Fruit fly (Drosophila melanogaster) whole organism, embryonic: ENCODE data around the gene CG6180.
A peak's percentile ranks its signal among the peaks of the same experiment; 100 is the strongest.

ENCODE experiments used
- Bteb2 ChIP-seq: fragments of 200-800 bp; sonication (Bioruptor generic); optimal IDR thresholded peaks from 2 replicates; lab custom pipeline; 2016; ENCODE audit warnings: missing biosample characterization, missing genetic modification characterization
- CG11247 ChIP-seq: fragments of 200-800 bp; sonication (Bioruptor generic); IDR thresholded peaks from 2 replicates; pipeline ENCODE4 v1.3.6; 2022; ENCODE audit warnings: missing biosample characterization, missing genetic modification characterization
- CG12219 ChIP-seq: fragments of 200-800 bp; sonication (Bioruptor generic); optimal IDR thresholded peaks from 3 replicates; lab custom pipeline; 2018; ENCODE audit warnings: missing biosample characterization, mild to moderate bottlenecking, missing genetic modification characterization
- CG12659 ChIP-seq: fragments of 200-800 bp; sonication (Bioruptor generic); optimal IDR thresholded peaks from 3 replicates; lab custom pipeline; 2017; ENCODE audit warnings: mild to moderate bottlenecking, missing biosample characterization, missing genetic modification reagents, missing genetic modification characterization
- CG12769 ChIP-seq: fragments of 200-800 bp; sonication (Bioruptor generic); optimal IDR thresholded peaks from 2 replicates; lab custom pipeline; 2019; ENCODE audit warnings: missing biosample characterization, mild to moderate bottlenecking, missing genetic modification characterization, moderate library complexity
- CG14441 ChIP-seq: fragments of 200-800 bp; sonication (Bioruptor generic); IDR thresholded peaks from 2 replicates; pipeline ENCODE4 v1.3.6; 2022; ENCODE audit warnings: missing biosample characterization, missing genetic modification characterization
- CG14710 ChIP-seq: fragments of 200-800 bp; sonication (Bioruptor generic); optimal IDR thresholded peaks from 3 replicates; lab custom pipeline; 2019; ENCODE audit warnings: missing biosample characterization, mild to moderate bottlenecking, missing genetic modification characterization, moderate library complexity
- CG16815 ChIP-seq: fragments of 200-800 bp; sonication (Bioruptor generic); optimal IDR thresholded peaks from 3 replicates; lab custom pipeline; 2017; ENCODE audit warnings: missing biosample characterization, mild to moderate bottlenecking, missing genetic modification characterization
- CG18011 ChIP-seq: fragments of 200-800 bp; sonication (Bioruptor generic); optimal IDR thresholded peaks from 2 replicates; lab custom pipeline; 2017; ENCODE audit warnings: missing biosample characterization, missing genetic modification characterization, mild to moderate bottlenecking, moderate library complexity, missing genotype
- CG2202 ChIP-seq: fragments of 200-800 bp; sonication (Bioruptor generic); optimal IDR thresholded peaks from 2 replicates; lab custom pipeline; 2018; ENCODE audit warnings: missing biosample characterization, mild to moderate bottlenecking, missing genetic modification characterization
- CG32767 ChIP-seq: fragments of 200-800 bp; sonication (Bioruptor generic); IDR thresholded peaks from 2 replicates; pipeline ENCODE4 v1.3.6; 2022; ENCODE audit warnings: missing biosample characterization, missing genetic modification characterization
- CG3281 ChIP-seq: fragments of 200-800 bp; sonication (Bioruptor generic); optimal IDR thresholded peaks from 3 replicates; lab custom pipeline; 2017; ENCODE audit warnings: missing biosample characterization, mild to moderate bottlenecking, missing genetic modification characterization
- CG3726 ChIP-seq: fragments of 200-800 bp; sonication (Bioruptor generic); IDR thresholded peaks from 3 replicates; pipeline ENCODE4, ENCODE4 v1.3.6; 2022; ENCODE audit warnings: missing biosample characterization, missing genetic modification characterization
- CG7928 ChIP-seq: fragments of 200-800 bp; sonication (Bioruptor generic); optimal IDR thresholded peaks from 2 replicates; lab custom pipeline; 2017; ENCODE audit warnings: missing biosample characterization, mild to moderate bottlenecking, missing genetic modification characterization
- CG7987 ChIP-seq: fragments of 200-800 bp; sonication (Bioruptor generic); optimal IDR thresholded peaks from 2 replicates; lab custom pipeline; 2018; ENCODE audit warnings: missing biosample characterization, mild to moderate bottlenecking, missing genetic modification characterization, moderate library complexity
- CG8089 ChIP-seq: fragments of 200-800 bp; sonication (Bioruptor generic); optimal IDR thresholded peaks from 3 replicates; lab custom pipeline; 2016; ENCODE audit warnings: missing biosample characterization, missing genetic modification characterization
- CG8388 ChIP-seq: fragments of 200-800 bp; sonication (Bioruptor generic); optimal IDR thresholded peaks from 2 replicates; lab custom pipeline; 2019; ENCODE audit warnings: missing biosample characterization, mild to moderate bottlenecking, missing genetic modification characterization, moderate library complexity
- CTCF ChIP-seq: fragments of 200-800 bp; sonication (Bioruptor generic); optimal IDR thresholded peaks from 2 replicates; lab custom pipeline; 2017; ENCODE audit warnings: missing biosample characterization, mild to moderate bottlenecking, missing genetic modification characterization, moderate library complexity
- Dip2 ChIP-seq: fragments of 200-800 bp; sonication (Bioruptor generic); IDR thresholded peaks from 2 replicates; pipeline ENCODE4 v1.3.6; 2022; ENCODE audit warnings: missing biosample characterization, missing genetic modification characterization
- Dip3 ChIP-seq: fragments of 200-800 bp; sonication (Bioruptor generic); optimal IDR thresholded peaks from 3 replicates; lab custom pipeline; 2016; ENCODE audit warnings: missing biosample characterization, missing genetic modification characterization
- Eip74EF ChIP-seq, 2 experiments: fragments of 200-800 bp in 1 of 2; fragments of >200 bp in 1 of 2; sonication (Bioruptor generic) in 1 of 2; optimal IDR thresholded peaks; 2 replicates each; lab custom pipeline; 2017 to 2019; ENCODE audit warnings: missing biosample characterization in 2 of 2, missing genetic modification characterization in 2 of 2, mild to moderate bottlenecking in 1 of 2, moderate library complexity in 1 of 2
- Ets97D ChIP-seq: fragments of 200-800 bp; sonication (Bioruptor generic); optimal IDR thresholded peaks from 3 replicates; lab custom pipeline; 2016; ENCODE audit warnings: missing biosample characterization, missing genetic modification characterization
- GATAe ChIP-seq: fragments of 200-800 bp; sonication (Bioruptor generic); conservative IDR thresholded peaks from 2 replicates; pipeline ENCODE4 v1.3.6; 2022; ENCODE audit warnings: missing biosample characterization, missing genetic modification characterization
- Gsc ChIP-seq: fragments of 200-800 bp; sonication (Bioruptor generic); IDR thresholded peaks from 2 replicates; pipeline ENCODE4 v1.3.6; 2022; ENCODE audit warnings: missing biosample characterization, missing genetic modification characterization
- Hr39 ChIP-seq: fragments of >200 bp; optimal IDR thresholded peaks from 2 replicates; lab custom pipeline; 2017
- MBD-R2 ChIP-seq: fragments of 200-800 bp; sonication (Bioruptor generic); IDR thresholded peaks from 2 replicates; pipeline ENCODE4 v1.3.6; 2022; ENCODE audit warnings: missing biosample characterization, missing genetic modification characterization
- Myb ChIP-seq: fragments of 200-800 bp; sonication (Bioruptor generic); optimal IDR thresholded peaks from 2 replicates; lab custom pipeline; 2016; ENCODE audit warnings: missing biosample characterization, missing genetic modification characterization
- NFAT ChIP-seq: fragments of 200-800 bp; sonication (Bioruptor generic); IDR thresholded peaks from 2 replicates; pipeline ENCODE4 v1.3.6; 2022; ENCODE audit warnings: missing biosample characterization, missing genetic modification characterization
- Neu2 ChIP-seq: fragments of 200-800 bp; sonication (Bioruptor generic); optimal IDR thresholded peaks from 3 replicates; lab custom pipeline; 2016; ENCODE audit warnings: missing biosample characterization, missing genetic modification characterization, borderline replicate concordance
- Nf-YB ChIP-seq: fragments of 200-800 bp; sonication (Bioruptor generic); optimal IDR thresholded peaks from 3 replicates; lab custom pipeline; 2019; ENCODE audit warnings: missing biosample characterization, mild to moderate bottlenecking, missing genetic modification characterization, moderate library complexity
- Sox102F ChIP-seq: fragments of 200-800 bp; sonication (Bioruptor generic); optimal IDR thresholded peaks from 2 replicates; lab custom pipeline; 2018; ENCODE audit warnings: missing biosample characterization, mild to moderate bottlenecking, missing genetic modification characterization, moderate library complexity
- Ssrp ChIP-seq: fragments of 200-800 bp; sonication (Bioruptor generic); optimal IDR thresholded peaks from 2 replicates; lab custom pipeline; 2018; ENCODE audit warnings: missing biosample characterization, mild to moderate bottlenecking, missing genetic modification characterization, moderate library complexity
- TFAM ChIP-seq: fragments of 200-800 bp; sonication (Bioruptor generic); optimal IDR thresholded peaks from 2 replicates; lab custom pipeline; 2017; ENCODE audit warnings: missing biosample characterization, missing genetic modification characterization, inconsistent platforms
- YL-1 ChIP-seq: fragments of 200-800 bp; sonication (Bioruptor generic); optimal IDR thresholded peaks from 3 replicates; lab custom pipeline; 2017; ENCODE audit warnings: missing biosample characterization, mild to moderate bottlenecking, missing genetic modification characterization
- caup ChIP-seq: fragments of 200-800 bp; sonication (Bioruptor generic); optimal IDR thresholded peaks from 3 replicates; lab custom pipeline; 2017; ENCODE audit warnings: missing biosample characterization, mild to moderate bottlenecking, missing genetic modification characterization, moderate library complexity; ENCODE audit not compliant: severe bottlenecking
- crol ChIP-seq: fragments of 200-800 bp; sonication (Bioruptor generic); IDR thresholded peaks from 2 replicates; pipeline ENCODE4 v1.3.6; 2022; ENCODE audit warnings: missing biosample characterization, missing genetic modification characterization
- dysf ChIP-seq: fragments of 200-800 bp; sonication (Bioruptor generic); IDR thresholded peaks from 3 replicates; pipeline ENCODE4 v1.3.6; 2022; ENCODE audit warnings: missing biosample characterization, missing genetic modification characterization
- ftz-f1 ChIP-seq: fragments of 200-800 bp; sonication (Bioruptor generic); optimal IDR thresholded peaks from 2 replicates; lab custom pipeline; 2016; ENCODE audit warnings: missing biosample characterization, missing genetic modification characterization
- hbn ChIP-seq: fragments of 200-800 bp; sonication (Bioruptor generic); IDR thresholded peaks from 2 replicates; pipeline ENCODE4 v1.3.6; 2022; ENCODE audit warnings: missing biosample characterization, missing genetic modification characterization; ENCODE audit not compliant: partially characterized antibody
- pzg ChIP-seq: fragments of 200-800 bp; sonication (Bioruptor generic); optimal IDR thresholded peaks from 3 replicates; lab custom pipeline; 2018; ENCODE audit warnings: missing biosample characterization, mild to moderate bottlenecking, missing genetic modification characterization, moderate library complexity
- rib ChIP-seq: fragments of 200-800 bp; sonication (Bioruptor generic); IDR thresholded peaks from 2 replicates; pipeline ENCODE4 v1.3.6; 2022; ENCODE audit warnings: missing biosample characterization, missing genetic modification characterization
- sens ChIP-seq: fragments of 200-800 bp; sonication (Bioruptor generic); peaks from one replicate; lab custom pipeline; 2016; ENCODE audit warnings: missing biosample characterization, missing genetic modification characterization
- sim ChIP-seq: fragments of 200-800 bp; sonication (Bioruptor generic); IDR thresholded peaks from 2 replicates; pipeline ENCODE4 v1.3.6; 2022; ENCODE audit warnings: missing biosample characterization, missing genetic modification characterization
- ttk ChIP-seq: fragments of 200-800 bp; sonication (Bioruptor generic); IDR thresholded peaks from 2 replicates; pipeline ENCODE4 v2.1.2; 2022; ENCODE audit warnings: missing biosample characterization, missing genetic modification characterization
- unc-4 ChIP-seq: fragments of 200-800 bp; sonication (Bioruptor generic); IDR thresholded peaks from 2 replicates; pipeline ENCODE4 v1.3.6; 2022; ENCODE audit warnings: missing biosample characterization, missing genetic modification characterization; ENCODE audit not compliant: partially characterized antibody
- usp ChIP-seq: fragments of >200 bp; optimal IDR thresholded peaks from 2 replicates; lab custom pipeline; 2017; ENCODE audit warnings: missing biosample characterization, missing genetic modification characterization
- zfh2 ChIP-seq: fragments of 200-800 bp; sonication (Bioruptor generic); optimal IDR thresholded peaks from 2 replicates; lab custom pipeline; 2016; ENCODE audit warnings: missing biosample characterization, missing genetic modification characterization

Gene CG6180

DNA sequence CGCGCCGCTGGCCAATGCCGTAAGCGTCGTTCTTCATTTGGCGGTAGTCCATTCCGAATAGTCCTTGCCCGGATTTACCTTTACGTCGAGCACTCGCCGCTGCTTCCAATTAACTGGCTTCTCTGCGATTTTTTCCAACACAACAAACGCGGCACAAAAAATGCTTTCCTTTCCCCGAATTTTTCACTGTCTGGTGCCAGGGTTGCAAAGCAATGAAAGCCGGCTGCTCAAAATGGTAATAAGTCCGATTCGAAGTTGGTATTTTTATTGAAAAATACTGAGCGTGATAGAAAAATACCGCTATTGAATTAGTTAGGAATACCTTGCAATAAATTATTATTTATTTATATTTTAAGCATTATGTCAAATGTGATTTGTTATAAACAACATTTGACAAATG, 4.8 kb downstream of the CG6180 start (continued):
- TF ChIP-seq Dip2 (GFP tag; lab: Robert Waterston, UW) = no peak
- TF ChIP-seq MBD-R2 (GFP tag; lab: Robert Waterston, UW) = peak; percentile 84
- TF ChIP-seq CG3281 = peak; percentile 82
- no peak for TF ChIP-seq Sox102F (GFP tag; lab: Kevin White, UChicago)
- TF ChIP-seq NFAT (GFP tag; lab: Robert Waterston, UW) = no peak
- TF ChIP-seq pzg (GFP tag; lab: Kevin White, UChicago) = peak; percentile 54
- peak; percentile 32; the same call in 1 of the 2 replicates for TF ChIP-seq crol
- no peak for TF ChIP-seq CTCF (GFP tag; lab: Kevin White, UChicago)
- no peak for TF ChIP-seq CG12769 (tag; lab: Kevin White, UChicago)
- TF ChIP-seq CG7928 (GFP tag; lab: Kevin White, UChicago) = peak; percentile 91
- no peak for TF ChIP-seq ftz-f1 (GFP tag; lab: Kevin White, UChicago)
- no peak for TF ChIP-seq hbn
- TF ChIP-seq YL-1 (GFP tag; lab: Kevin White, UChicago) = peak; percentile 65
- TF ChIP-seq unc-4 (GFP tag; lab: Robert Waterston, UW) = no peak
- TF ChIP-seq CG16815 (GFP tag; lab: Kevin White, UChicago) = no peak

DNA sequence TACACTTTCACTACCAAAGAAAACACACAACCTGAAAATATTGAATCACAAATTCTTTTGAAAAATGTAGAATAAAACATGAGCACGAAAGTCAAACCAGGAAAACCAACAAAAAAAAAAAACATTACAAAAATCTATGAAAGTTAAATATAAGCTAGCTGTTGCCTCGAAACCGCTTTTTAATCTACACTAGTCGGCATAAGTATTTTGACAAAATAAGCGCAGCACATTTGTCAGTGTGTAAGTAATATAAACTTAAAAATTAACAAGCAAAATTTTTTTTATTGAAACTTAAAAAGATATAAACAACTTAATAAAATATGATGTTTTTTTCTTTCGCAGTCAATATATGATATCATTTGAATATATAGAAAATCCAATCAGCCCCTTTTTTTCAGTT, 5.4 kb downstream of the CG6180 start, which contains the start of gene CG5787:
CG5787 (minus strand) TSS at position 101 of the 400 bp plus-strand sequence.
- TF ChIP-seq CG12219 (GFP tag; lab: Kevin White, UChicago) (no peak), Ets97D (no peak), Dip3 (GFP tag; lab: Kevin White, UChicago) (no peak), TFAM (no peak), sens (GFP tag; lab: Kevin White, UChicago) (peak; percentile 39), CG3726 (no peak), CG8388 (GFP tag; lab: Kevin White, UChicago) (peak; percentile 19), Neu2 (GFP tag; lab: Kevin White, UChicago) (no peak), Nf-YB (GFP tag; lab: Kevin White, UChicago) (no peak), CG32767 (GFP tag; lab: Robert Waterston, UW) (no peak), dysf (GFP tag; lab: Robert Waterston, UW) (no peak)
- TF ChIP-seq, all 482 proteins: peak for 2

DNA sequence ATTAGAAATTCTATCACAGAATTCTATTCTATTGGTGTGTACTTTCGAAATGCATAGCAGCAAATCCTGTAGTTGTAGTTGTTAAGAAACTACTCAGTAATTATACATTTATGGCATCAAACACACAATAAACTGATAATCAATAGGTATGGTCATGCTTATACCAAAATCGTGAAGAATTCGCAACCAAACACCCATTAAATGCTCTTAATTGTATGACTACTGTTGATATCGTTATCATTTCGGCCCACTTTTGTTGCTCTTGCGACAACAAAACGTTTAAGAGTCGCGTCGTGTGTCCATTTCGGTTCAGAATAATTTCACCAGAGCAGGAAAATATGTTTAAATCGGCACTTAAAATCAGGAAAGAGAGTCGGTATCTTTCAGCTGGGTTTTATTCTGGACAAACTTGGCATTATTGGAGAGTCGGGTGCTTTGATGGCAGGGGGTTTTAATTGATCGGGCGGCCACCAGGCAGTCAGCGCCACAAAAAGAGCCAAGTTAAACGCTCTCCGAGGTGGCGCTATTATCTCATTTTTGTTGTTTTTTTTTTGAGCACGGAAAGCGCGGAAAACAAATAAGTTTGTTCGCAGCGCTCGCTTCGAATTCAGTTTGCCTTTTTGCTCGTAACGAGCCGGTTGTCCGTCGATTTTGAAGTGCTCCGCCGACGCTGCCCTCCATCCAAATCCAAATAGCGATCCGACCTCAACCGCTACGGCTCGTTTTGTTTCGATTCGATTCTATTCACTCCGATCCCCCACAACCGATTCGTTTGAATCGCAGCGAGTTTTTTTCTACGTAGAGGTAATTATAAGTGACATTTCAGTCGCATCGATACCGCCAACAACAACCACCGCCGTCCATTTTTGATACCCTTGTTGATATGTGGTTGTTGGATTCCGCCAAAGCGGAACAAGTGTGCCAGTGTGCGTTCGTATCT, 11.2 kb downstream of the CG6180 start, which contains the start of gene MRP:
MRP (plus strand) TSS at position 609 of the 940 bp plus-strand sequence.
- TF ChIP-seq rib (peak; percentile 67; the same call in 1 of the 2 replicates), usp (GFP tag; lab: Kevin White, UChicago) (no peak), CG3281 (peak; percentile 12), CG2202 (tag; lab: Kevin White, UChicago) (no peak), Gsc (no peak), CG18011 (GFP tag; lab: Kevin White, UChicago) (no peak), Hr39 (lab: Kevin White, UChicago) (no peak), caup (GFP tag; lab: Kevin White, UChicago) (peak; percentile 48), CG8089 (GFP tag; lab: Kevin White, UChicago) (no peak), CG12659 (GFP tag; lab: Kevin White, UChicago) (no peak), Nf-YB (GFP tag; lab: Kevin White, UChicago) (no peak), Ssrp (tag; lab: Kevin White, UChicago) (no peak), Dip3 (GFP tag; lab: Kevin White, UChicago) (no peak), Eip74EF (GFP tag; optimal IDR thresholded peaks at IDR 0.05; lab: Kevin White, UChicago) (no peak), CG7987 (GFP tag; lab: Kevin White, UChicago) (no peak), sim (GFP tag; lab: Robert Waterston, UW) (no peak), GATAe (GFP tag; lab: Robert Waterston, UW) (no peak), zfh2 (GFP tag; lab: Kevin White, UChicago) (no peak), Myb (GFP tag; lab: Kevin White, UChicago) (no peak), CG11247 (GFP tag; lab: Robert Waterston, UW) (peak; percentile 29; the same call in 1 of the 2 replicates), CG14441 (GFP tag; lab: Robert Waterston, UW) (peak; percentile 35; the same call in 1 of the 2 replicates), YL-1 (GFP tag; lab: Kevin White, UChicago) (no peak), Bteb2 (GFP tag; lab: Kevin White, UChicago) (no peak), CG14710 (tag; lab: Kevin White, UChicago) (no peak), ttk (GFP tag; lab: Robert Waterston, UW) (no peak)
